Fruit fly (Drosophila melanogaster) whole organism, embryonic: ENCODE measurements around the gene CG17625.

Source experiments
- Bteb2 ChIP-seq: fragments of 200-800 bp; sonication (Bioruptor generic); optimal IDR thresholded peaks from 2 replicates; lab custom pipeline; 2016; ENCODE audit warnings: missing biosample characterization, missing genetic modification characterization
- CG10209 ChIP-seq: fragments of 200-800 bp; sonication (Bioruptor generic); optimal IDR thresholded peaks from 3 replicates; lab custom pipeline; 2017; ENCODE audit warnings: missing biosample characterization, mild to moderate bottlenecking, missing genetic modification characterization, missing genetic modification reagents
- CG10462 ChIP-seq: fragments of 200-800 bp; sonication (Bioruptor generic); optimal IDR thresholded peaks from 2 replicates; lab custom pipeline; 2016; ENCODE audit warnings: missing biosample characterization, missing genetic modification characterization
- CG10565 ChIP-seq: fragments of 200-800 bp; sonication (Bioruptor generic); optimal IDR thresholded peaks from 3 replicates; lab custom pipeline; 2016; ENCODE audit warnings: missing biosample characterization, mild to moderate bottlenecking, missing genetic modification characterization
- CG10979 ChIP-seq: fragments of 200-800 bp; sonication (Bioruptor generic); optimal IDR thresholded peaks from 2 replicates; lab custom pipeline; 2018; ENCODE audit warnings: missing biosample characterization, mild to moderate bottlenecking, missing genetic modification characterization, moderate library complexity
- CG11695 ChIP-seq: fragments of 200-800 bp; sonication (Bioruptor generic); IDR thresholded peaks from 3 replicates; pipeline ENCODE4 v1.3.6; 2022; ENCODE audit warnings: missing biosample characterization, missing genetic modification characterization
- CG13287 ChIP-seq: fragments of 200-800 bp; sonication (Bioruptor generic); IDR thresholded peaks from 2 replicates; pipeline ENCODE4 v1.3.6; 2022; ENCODE audit warnings: missing biosample characterization, missing genetic modification characterization; ENCODE audit not compliant: partially characterized antibody
- CG13296 ChIP-seq: fragments of 200-800 bp; sonication (Bioruptor generic); optimal IDR thresholded peaks from 3 replicates; lab custom pipeline; 2018; ENCODE audit warnings: missing biosample characterization, mild to moderate bottlenecking, missing genetic modification characterization
- CG13775 ChIP-seq: fragments of 200-800 bp; sonication (Bioruptor generic); optimal IDR thresholded peaks from 3 replicates; lab custom pipeline; 2017; ENCODE audit warnings: missing biosample characterization, mild to moderate bottlenecking, missing genetic modification characterization
- CG17328 ChIP-seq: fragments of 200-800 bp; sonication (Bioruptor generic); IDR thresholded peaks from 2 replicates; pipeline ENCODE4 v1.3.6; 2022; ENCODE audit warnings: missing biosample characterization, missing genetic modification characterization
- CG17568 ChIP-seq: fragments of 200-800 bp; sonication (Bioruptor generic); optimal IDR thresholded peaks from 2 replicates; lab custom pipeline; 2018; ENCODE audit warnings: missing biosample characterization, mild to moderate bottlenecking, missing genetic modification characterization, moderate library complexity
- CG2199 ChIP-seq: fragments of 200-800 bp; sonication (Bioruptor generic); IDR thresholded peaks from 3 replicates; pipeline ENCODE4 v1.3.6; 2022; ENCODE audit warnings: missing biosample characterization, missing genetic modification characterization
- CG2202 ChIP-seq: fragments of 200-800 bp; sonication (Bioruptor generic); optimal IDR thresholded peaks from 2 replicates; lab custom pipeline; 2018; ENCODE audit warnings: missing biosample characterization, mild to moderate bottlenecking, missing genetic modification characterization
- CG3065 ChIP-seq: fragments of 200-800 bp; sonication (Bioruptor generic); optimal IDR thresholded peaks from 2 replicates; lab custom pipeline; 2016; ENCODE audit warnings: missing biosample characterization, missing genetic modification characterization
- CG42726 ChIP-seq: fragments of 200-800 bp; sonication (Bioruptor generic); IDR thresholded peaks from 2 replicates; pipeline ENCODE4 v1.3.6; 2022; ENCODE audit warnings: missing biosample characterization, missing genetic modification characterization; ENCODE audit not compliant: partially characterized antibody
- CG4424 ChIP-seq: fragments of 200-800 bp; sonication (Bioruptor generic); optimal IDR thresholded peaks from 3 replicates; lab custom pipeline; 2016; ENCODE audit warnings: missing biosample characterization, missing genetic modification characterization
- CG4617 ChIP-seq: fragments of 200-800 bp; sonication (Bioruptor generic); optimal IDR thresholded peaks from 3 replicates; lab custom pipeline; 2016; ENCODE audit warnings: missing biosample characterization, missing genetic modification characterization, borderline replicate concordance
- CG4820 ChIP-seq: fragments of 200-800 bp; sonication (Bioruptor generic); optimal IDR thresholded peaks from 3 replicates; lab custom pipeline; 2016; ENCODE audit warnings: missing biosample characterization, missing genetic modification characterization
- CG8089 ChIP-seq: fragments of 200-800 bp; sonication (Bioruptor generic); optimal IDR thresholded peaks from 3 replicates; lab custom pipeline; 2016; ENCODE audit warnings: missing biosample characterization, missing genetic modification characterization
- CG8478 ChIP-seq: fragments of >200 bp; optimal IDR thresholded peaks from 2 replicates; lab custom pipeline; 2018
- CG9876 ChIP-seq: fragments of 200-800 bp; sonication (Bioruptor generic); optimal IDR thresholded peaks from 2 replicates; lab custom pipeline; 2016; ENCODE audit warnings: missing biosample characterization, missing genetic modification characterization
- Camta ChIP-seq: fragments of 200-800 bp; sonication (Bioruptor generic); optimal IDR thresholded peaks from 2 replicates; lab custom pipeline; 2016; ENCODE audit warnings: missing biosample characterization, missing genetic modification characterization
- Chrac-16 ChIP-seq: fragments of 200-800 bp; sonication (Bioruptor generic); optimal IDR thresholded peaks from 3 replicates; lab custom pipeline; 2016; ENCODE audit warnings: missing biosample characterization, missing genetic modification characterization
- Deaf1 ChIP-seq: fragments of 200-800 bp; optimal IDR thresholded peaks from 3 replicates; lab custom pipeline; 2019; ENCODE audit warnings: missing biosample characterization, mild to moderate bottlenecking, missing genetic modification characterization, moderate library complexity
- Dref ChIP-seq: fragments of 200-800 bp; sonication (Bioruptor generic); IDR thresholded peaks from 2 replicates; pipeline ENCODE4 v1.3.6; 2022; ENCODE audit warnings: missing biosample characterization, missing genetic modification characterization
- HmgD ChIP-seq: fragments of 200-800 bp; sonication (Bioruptor generic); optimal IDR thresholded peaks from 3 replicates; lab custom pipeline; 2016; ENCODE audit warnings: missing biosample characterization, missing genetic modification characterization
- Nf-YB ChIP-seq: fragments of 200-800 bp; sonication (Bioruptor generic); optimal IDR thresholded peaks from 3 replicates; lab custom pipeline; 2019; ENCODE audit warnings: missing biosample characterization, mild to moderate bottlenecking, missing genetic modification characterization, moderate library complexity
- Opbp ChIP-seq: fragments of 200-800 bp; sonication (Bioruptor generic); IDR thresholded peaks from 3 replicates; pipeline ENCODE4 v1.3.6; 2022; ENCODE audit warnings: missing biosample characterization, missing genetic modification characterization; ENCODE audit not compliant: partially characterized antibody
- ac ChIP-seq: fragments of 200-800 bp; sonication (Bioruptor generic); optimal IDR thresholded peaks from 3 replicates; lab custom pipeline; 2017; ENCODE audit warnings: missing biosample characterization, mild to moderate bottlenecking, missing genetic modification characterization
- amos ChIP-seq: fragments of 200-800 bp; sonication (Bioruptor generic); IDR thresholded peaks from 2 replicates; pipeline ENCODE4 v1.3.6; 2022; ENCODE audit warnings: missing biosample characterization, missing genetic modification characterization; ENCODE audit not compliant: partially characterized antibody
- bab2 ChIP-seq: fragments of 200-800 bp; sonication (Bioruptor generic); optimal IDR thresholded peaks from 2 replicates; lab custom pipeline; 2016; ENCODE audit warnings: missing biosample characterization, missing genetic modification characterization
- bcd ChIP-seq: fragments of 200-800 bp; sonication (Bioruptor generic); optimal IDR thresholded peaks from 2 replicates; lab custom pipeline; 2017; ENCODE audit warnings: missing biosample characterization, mild to moderate bottlenecking, missing genetic modification characterization
- cad ChIP-seq: fragments of >200 bp; optimal IDR thresholded peaks from 2 replicates; lab custom pipeline; 2017; ENCODE audit warnings: missing biosample characterization, missing genetic modification characterization
- cato ChIP-seq: fragments of 200-800 bp; sonication (Bioruptor generic); optimal IDR thresholded peaks from 2 replicates; lab custom pipeline; 2016; ENCODE audit warnings: missing biosample characterization, missing genetic modification characterization, borderline replicate concordance
- caup ChIP-seq: fragments of 200-800 bp; sonication (Bioruptor generic); optimal IDR thresholded peaks from 3 replicates; lab custom pipeline; 2017; ENCODE audit warnings: missing biosample characterization, mild to moderate bottlenecking, missing genetic modification characterization, moderate library complexity; ENCODE audit not compliant: severe bottlenecking
- cg ChIP-seq: fragments of 200-800 bp; sonication (Bioruptor generic); optimal IDR thresholded peaks from 3 replicates; lab custom pipeline; 2019; ENCODE audit warnings: missing biosample characterization, mild to moderate bottlenecking, missing genetic modification characterization, moderate library complexity
- croc ChIP-seq: fragments of 200-800 bp; sonication (Bioruptor generic); conservative IDR thresholded peaks from 3 replicates; pipeline ENCODE4 v1.3.6; 2022; ENCODE audit warnings: missing biosample characterization, missing genetic modification characterization
- crp ChIP-seq, 2 experiments: fragments of 200-800 bp; sonication (Bioruptor generic); optimal IDR thresholded peaks; 2 replicates in 1 of 2; 3 replicates in 1 of 2; lab custom pipeline; 2017; ENCODE audit warnings: missing biosample characterization in 2 of 2, missing genetic modification characterization in 2 of 2, mild to moderate bottlenecking in 1 of 2, moderate library complexity in 1 of 2
- en ChIP-seq: fragments of 200-800 bp; sonication (Bioruptor generic); optimal IDR thresholded peaks from 2 replicates; lab custom pipeline; 2016; ENCODE audit warnings: missing biosample characterization, missing genetic modification characterization
- gsb ChIP-seq: fragments of 200-800 bp; sonication (Bioruptor generic); IDR thresholded peaks from 2 replicates; pipeline ENCODE4 v1.3.6; 2022; ENCODE audit warnings: missing biosample characterization, missing genetic modification characterization
- gt ChIP-seq: fragments of 200-800 bp; sonication (Bioruptor generic); IDR thresholded peaks from 2 replicates; pipeline ENCODE4 v1.3.6; 2022; ENCODE audit warnings: missing biosample characterization, missing genetic modification characterization
- hb ChIP-seq: fragments of 200-800 bp; sonication (Bioruptor generic); IDR thresholded peaks from 3 replicates; pipeline ENCODE4 v1.3.6; 2022; ENCODE audit warnings: missing biosample characterization, missing genetic modification characterization; ENCODE audit not compliant: partially characterized antibody
- inv ChIP-seq: fragments of 200-800 bp; sonication (Bioruptor generic); IDR thresholded peaks from 2 replicates; pipeline ENCODE4 v1.3.6; 2022; ENCODE audit warnings: missing biosample characterization, missing genetic modification characterization; ENCODE audit not compliant: partially characterized antibody
- otp ChIP-seq: fragments of 200-800 bp; sonication (Bioruptor generic); IDR thresholded peaks from 3 replicates; pipeline ENCODE4, ENCODE4 v1.3.6; 2022; ENCODE audit warnings: missing biosample characterization, missing genetic modification characterization
- p53 ChIP-seq: fragments of 200-800 bp; sonication (Bioruptor generic); optimal IDR thresholded peaks from 2 replicates; lab custom pipeline; 2016; ENCODE audit warnings: missing biosample characterization, missing genetic modification characterization
- pb ChIP-seq: fragments of 200-800 bp; sonication (Bioruptor generic); optimal IDR thresholded peaks from 3 replicates; lab custom pipeline; 2016; ENCODE audit warnings: missing biosample characterization, missing genetic modification characterization
- sima ChIP-seq: fragments of 200-800 bp; sonication (Bioruptor generic); optimal IDR thresholded peaks from 2 replicates; lab custom pipeline; 2016; ENCODE audit warnings: missing biosample characterization, missing genetic modification characterization
- slou ChIP-seq: fragments of 200-800 bp; sonication (Bioruptor generic); optimal IDR thresholded peaks from 3 replicates; lab custom pipeline; 2016; ENCODE audit warnings: missing biosample characterization, missing genetic modification characterization
- tgo ChIP-seq: fragments of 200-800 bp; sonication (Bioruptor generic); IDR thresholded peaks from 3 replicates; pipeline ENCODE4 v1.3.6; 2022; ENCODE audit warnings: missing biosample characterization, missing genetic modification characterization
- twi ChIP-seq: fragments of 200-800 bp; optimal IDR thresholded peaks from 2 replicates; lab custom pipeline; 2019; ENCODE audit warnings: missing biosample characterization, mild to moderate bottlenecking, missing genetic modification characterization, moderate library complexity
- usp ChIP-seq: fragments of >200 bp; optimal IDR thresholded peaks from 2 replicates; lab custom pipeline; 2017; ENCODE audit warnings: missing biosample characterization, missing genetic modification characterization

The CG17625 gene

DNA sequence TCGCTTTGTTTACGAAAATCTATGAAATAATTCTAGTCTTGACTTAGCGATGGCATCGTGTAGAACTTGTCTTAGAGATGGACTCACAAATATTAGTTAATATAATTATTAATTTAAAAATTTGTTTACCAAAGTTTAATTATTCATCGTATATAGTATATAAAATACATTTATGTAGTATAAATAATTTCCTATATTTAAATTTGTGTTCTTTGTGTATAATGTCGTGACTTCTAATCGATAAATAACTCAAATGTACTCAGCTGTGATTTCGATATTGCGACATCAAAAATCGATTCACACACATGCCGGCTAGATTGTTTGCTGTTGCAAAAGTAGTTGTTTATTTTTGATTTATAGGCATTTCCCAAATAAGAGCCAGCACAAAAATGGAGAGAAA is 3.7 kb downstream of the CG17625 start, which contains the start of the genes wfs1 and Nup133 (continued):
- TF ChIP-seq CG11695 (GFP tag; lab: Robert Waterston, UW) (peak; percentile 75; the same call in 2 of the 3 replicates), CG13775 (GFP tag; lab: Kevin White, UChicago) (peak; percentile 84), CG2202 (tag; lab: Kevin White, UChicago) (peak; percentile 50), CG3065 (GFP tag; lab: Kevin White, UChicago) (peak; percentile 34), Camta (GFP tag; lab: Kevin White, UChicago) (no peak), CG8478 (no peak), CG4617 (GFP tag; lab: Kevin White, UChicago) (peak; percentile 64), otp (GFP tag; lab: Robert Waterston, UW) (no peak), usp (GFP tag; lab: Kevin White, UChicago) (no peak), CG9876 (GFP tag; lab: Kevin White, UChicago) (no peak), CG13296 (GFP tag; lab: Kevin White, UChicago) (peak; percentile 70), twi (tag; lab: Kevin White, UChicago) (peak; percentile 80), bcd (GFP tag; lab: Kevin White, UChicago) (peak; percentile 57), crp (GFP tag; optimal IDR thresholded peaks at IDR 0.05; lab: Kevin White, UChicago) (peak in 1 of 2 experiments; percentile 52), cad (GFP tag; lab: Kevin White, UChicago) (no peak), gsb (GFP tag; lab: Robert Waterston, UW) (no peak), CG4424 (GFP tag; lab: Kevin White, UChicago) (peak; percentile 68), cato (peak; percentile 39), CG10462 (peak; percentile 32), CG10565 (GFP tag; lab: Kevin White, UChicago) (no peak), cg (GFP tag; lab: Kevin White, UChicago) (peak; percentile 18), CG42726 (GFP tag; lab: Robert Waterston, UW) (no peak), inv (GFP tag; lab: Robert Waterston, UW) (peak; percentile 81), ac (no peak), CG17568 (no peak), amos (peak; percentile 74), CG4820 (peak; percentile 63), pb (GFP tag; lab: Kevin White, UChicago) (no peak), caup (GFP tag; lab: Kevin White, UChicago) (no peak), slou (GFP tag; lab: Kevin White, UChicago) (no peak), hb (peak; percentile 49; the same call in 1 of the 3 replicates), CG10209 (GFP tag; lab: Kevin White, UChicago) (peak; percentile 73), CG8089 (GFP tag; lab: Kevin White, UChicago) (no peak), Chrac-16 (GFP tag; lab: Kevin White, UChicago) (peak; percentile 69), CG17328 (GFP tag; lab: Robert Waterston, UW) (peak; percentile 48; the same call in 1 of the 2 replicates), Nf-YB (peak; percentile 61), tgo (peak; percentile 68), Opbp (GFP tag; lab: Robert Waterston, UW) (peak; percentile 67; the same call in 2 of the 3 replicates), Dref (GFP tag; lab: Robert Waterston, UW) (peak; percentile 80), CG10979 (tag; lab: Kevin White, UChicago) (peak; percentile 83), gt (no peak), CG13287 (peak; percentile 97), HmgD (GFP tag; lab: Kevin White, UChicago) (no peak), en (GFP tag; lab: Kevin White, UChicago) (no peak), croc (GFP tag; lab: Robert Waterston, UW) (peak; percentile 13; the same call in 1 of the 3 replicates), p53 (GFP tag; lab: Kevin White, UChicago) (no peak), Deaf1 (tag; lab: Kevin White, UChicago) (no peak), sima (GFP tag; lab: Kevin White, UChicago) (no peak), bab2 (GFP tag; lab: Kevin White, UChicago) (peak; percentile 24), Bteb2 (GFP tag; lab: Kevin White, UChicago) (no peak), CG2199 (GFP tag; lab: Robert Waterston, UW) (no peak)
